Fruit fly (Drosophila melanogaster) whole organism, embryonic: Measurements from ENCODE around the gene CG14341.

Experiments
- BEAF-32 ChIP-seq: fragments of 200-800 bp; sonication (Bioruptor generic); optimal IDR thresholded peaks from 3 replicates; lab custom pipeline; 2017; ENCODE audit warnings: missing biosample characterization, missing genetic modification characterization, mild to moderate bottlenecking, moderate library complexity, missing genetic modification reagents
- C15 ChIP-seq: fragments of 200-800 bp; sonication (Bioruptor generic); IDR thresholded peaks from 3 replicates; pipeline ENCODE4 v1.3.6; 2022; ENCODE audit warnings: missing biosample characterization, missing genetic modification characterization
- CG10431 ChIP-seq: fragments of 200-800 bp; sonication (Bioruptor generic); optimal IDR thresholded peaks from 3 replicates; lab custom pipeline; 2018; ENCODE audit warnings: missing biosample characterization, mild to moderate bottlenecking, missing genetic modification characterization
- CG12769 ChIP-seq: fragments of 200-800 bp; sonication (Bioruptor generic); optimal IDR thresholded peaks from 2 replicates; lab custom pipeline; 2019; ENCODE audit warnings: missing biosample characterization, mild to moderate bottlenecking, missing genetic modification characterization, moderate library complexity
- CG12942 ChIP-seq: fragments of 200-800 bp; sonication (Bioruptor generic); optimal IDR thresholded peaks from 3 replicates; lab custom pipeline; 2016; ENCODE audit warnings: missing biosample characterization, missing genetic modification characterization
- CG13287 ChIP-seq: fragments of 200-800 bp; sonication (Bioruptor generic); IDR thresholded peaks from 2 replicates; pipeline ENCODE4 v1.3.6; 2022; ENCODE audit warnings: missing biosample characterization, missing genetic modification characterization; ENCODE audit not compliant: partially characterized antibody
- CG15073 ChIP-seq: fragments of 200-800 bp; sonication (Bioruptor generic); optimal IDR thresholded peaks from 2 replicates; lab custom pipeline; 2016; ENCODE audit warnings: missing biosample characterization, missing genetic modification characterization
- CG15269 ChIP-seq: fragments of 200-800 bp; sonication (Bioruptor generic); optimal IDR thresholded peaks from 2 replicates; lab custom pipeline; 2018; ENCODE audit warnings: missing biosample characterization, mild to moderate bottlenecking, missing genetic modification characterization, moderate library complexity
- CG17359 ChIP-seq: fragments of 200-800 bp; sonication (Bioruptor generic); optimal IDR thresholded peaks from 3 replicates; lab custom pipeline; 2018; ENCODE audit warnings: missing biosample characterization, mild to moderate bottlenecking, missing genetic modification characterization, moderate library complexity
- CG17385 ChIP-seq: fragments of 200-800 bp; sonication (Bioruptor generic); optimal IDR thresholded peaks from 3 replicates; lab custom pipeline; 2018; ENCODE audit warnings: missing biosample characterization, mild to moderate bottlenecking, missing genetic modification characterization
- CG17802 ChIP-seq: fragments of 200-800 bp; sonication (Bioruptor generic); optimal IDR thresholded peaks from 2 replicates; lab custom pipeline; 2018; ENCODE audit warnings: missing biosample characterization, mild to moderate bottlenecking, missing genetic modification characterization, moderate library complexity
- CG2120 ChIP-seq: fragments of 200-800 bp; sonication (Bioruptor generic); optimal IDR thresholded peaks from 3 replicates; lab custom pipeline; 2016; ENCODE audit warnings: missing biosample characterization, missing genetic modification characterization
- CG2129 ChIP-seq: fragments of 200-800 bp; sonication (Bioruptor generic); IDR thresholded peaks from 2 replicates; pipeline ENCODE4 v1.3.6; 2022; ENCODE audit warnings: missing biosample characterization, missing genetic modification characterization; ENCODE audit not compliant: partially characterized antibody
- CG32532 ChIP-seq: fragments of 200-800 bp; sonication (Bioruptor generic); IDR thresholded peaks from 2 replicates; pipeline ENCODE4 v1.3.6; 2022; ENCODE audit warnings: missing biosample characterization, missing genetic modification characterization
- CG33213 ChIP-seq: fragments of 200-800 bp; sonication (Bioruptor generic); optimal IDR thresholded peaks from 3 replicates; lab custom pipeline; 2016; ENCODE audit warnings: missing biosample characterization, missing genetic modification characterization
- CG34422 ChIP-seq: fragments of 200-800 bp; sonication (Bioruptor generic); IDR thresholded peaks from 3 replicates; pipeline ENCODE4 v1.3.6; 2022; ENCODE audit warnings: missing biosample characterization, missing genetic modification characterization
- CG3838 ChIP-seq: fragments of 200-800 bp; sonication (Bioruptor generic); optimal IDR thresholded peaks from 3 replicates; lab custom pipeline; 2016; ENCODE audit warnings: missing biosample characterization, missing genetic modification characterization
- CG4282 ChIP-seq: fragments of 200-800 bp; sonication (Bioruptor generic); optimal IDR thresholded peaks from 2 replicates; lab custom pipeline; 2016; ENCODE audit warnings: missing biosample characterization, missing genetic modification characterization
- CG4404 ChIP-seq: fragments of 200-800 bp; sonication (Bioruptor generic); IDR thresholded peaks from 2 replicates; pipeline ENCODE4 v1.3.6; 2022; ENCODE audit warnings: missing biosample characterization, missing genetic modification characterization
- CG7556 ChIP-seq: fragments of 200-800 bp; sonication (Bioruptor generic); optimal IDR thresholded peaks from 2 replicates; lab custom pipeline; 2017; ENCODE audit warnings: missing biosample characterization, mild to moderate bottlenecking, missing genetic modification characterization
- CG9817 ChIP-seq: fragments of 200-800 bp; sonication (Bioruptor generic); optimal IDR thresholded peaks from 2 replicates; lab custom pipeline; 2018; ENCODE audit warnings: missing biosample characterization, mild to moderate bottlenecking, missing genetic modification characterization, moderate library complexity
- CG9876 ChIP-seq: fragments of 200-800 bp; sonication (Bioruptor generic); optimal IDR thresholded peaks from 2 replicates; lab custom pipeline; 2016; ENCODE audit warnings: missing biosample characterization, missing genetic modification characterization
- Dll ChIP-seq: fragments of 200-800 bp; sonication (Bioruptor generic); IDR thresholded peaks from 4 replicates; pipeline ENCODE4 v1.3.6; 2022; ENCODE audit warnings: missing biosample characterization, missing genetic modification characterization; ENCODE audit not compliant: partially characterized antibody
- E2f2 ChIP-seq: fragments of 200-800 bp; sonication (Bioruptor generic); IDR thresholded peaks from 2 replicates; pipeline ENCODE4 v1.3.6; 2022; ENCODE audit warnings: missing biosample characterization, missing genetic modification characterization
- Hand ChIP-seq: fragments of 200-800 bp; sonication (Bioruptor generic); optimal IDR thresholded peaks from 2 replicates; lab custom pipeline; 2017; ENCODE audit warnings: mild to moderate bottlenecking, missing biosample characterization, missing genetic modification reagents, missing genetic modification characterization
- Hmx ChIP-seq: fragments of 200-800 bp; sonication (Bioruptor generic); optimal IDR thresholded peaks from 2 replicates; lab custom pipeline; 2016; ENCODE audit warnings: missing biosample characterization, missing genetic modification characterization
- Lim3 ChIP-seq: fragments of 200-800 bp; sonication (Bioruptor generic); IDR thresholded peaks from 2 replicates; pipeline ENCODE4 v1.3.6; 2022; ENCODE audit warnings: missing biosample characterization, missing genetic modification characterization
- Mes4 ChIP-seq: fragments of 200-800 bp; sonication (Bioruptor generic); optimal IDR thresholded peaks from 2 replicates; lab custom pipeline; 2016; ENCODE audit warnings: missing biosample characterization, missing genetic modification characterization
- Mrtf ChIP-seq: fragments of 200-800 bp; sonication (Bioruptor generic); IDR thresholded peaks from 3 replicates; pipeline ENCODE4 v1.3.6; 2022; ENCODE audit warnings: missing biosample characterization, missing genetic modification characterization
- NFAT ChIP-seq: fragments of 200-800 bp; sonication (Bioruptor generic); IDR thresholded peaks from 2 replicates; pipeline ENCODE4 v1.3.6; 2022; ENCODE audit warnings: missing biosample characterization, missing genetic modification characterization
- Nf-YB ChIP-seq: fragments of 200-800 bp; sonication (Bioruptor generic); optimal IDR thresholded peaks from 3 replicates; lab custom pipeline; 2019; ENCODE audit warnings: missing biosample characterization, mild to moderate bottlenecking, missing genetic modification characterization, moderate library complexity
- Opbp ChIP-seq: fragments of 200-800 bp; sonication (Bioruptor generic); IDR thresholded peaks from 3 replicates; pipeline ENCODE4 v1.3.6; 2022; ENCODE audit warnings: missing biosample characterization, missing genetic modification characterization; ENCODE audit not compliant: partially characterized antibody
- Sry-δ ChIP-seq: fragments of 200-800 bp; sonication (Bioruptor generic); optimal IDR thresholded peaks from 2 replicates; lab custom pipeline; 2016; ENCODE audit warnings: missing biosample characterization, missing genetic modification characterization
- Trl ChIP-seq, 3 experiments: fragments of >200 bp in 2 of 3; fragments of 200-800 bp in 1 of 3; sonication (Bioruptor generic) in 1 of 3; optimal IDR thresholded peaks; 2 replicates in 1 of 3; 3 replicates in 2 of 3; lab custom pipeline; 2016 to 2017; ENCODE audit warnings: missing biosample characterization in 1 of 3, missing genetic modification characterization in 1 of 3
- Vsx1 ChIP-seq: fragments of 200-800 bp; sonication (Bioruptor generic); optimal IDR thresholded peaks from 2 replicates; lab custom pipeline; 2017; ENCODE audit warnings: missing biosample characterization, mild to moderate bottlenecking, missing genetic modification characterization, missing genetic modification reagents
- amos ChIP-seq: fragments of 200-800 bp; sonication (Bioruptor generic); IDR thresholded peaks from 2 replicates; pipeline ENCODE4 v1.3.6; 2022; ENCODE audit warnings: missing biosample characterization, missing genetic modification characterization; ENCODE audit not compliant: partially characterized antibody
- ase ChIP-seq: fragments of 200-800 bp; sonication (Bioruptor generic); IDR thresholded peaks from 3 replicates; pipeline ENCODE4 v1.3.6; 2022; ENCODE audit warnings: missing biosample characterization, missing genetic modification characterization
- br ChIP-seq: fragments of >200 bp; optimal IDR thresholded peaks from 2 replicates; lab custom pipeline; 2017
- ci ChIP-seq: fragments of 200-800 bp; sonication (Bioruptor generic); IDR thresholded peaks from 3 replicates; pipeline ENCODE4 v1.3.6; 2022; ENCODE audit warnings: missing biosample characterization, missing genetic modification characterization
- eve ChIP-seq, 2 experiments: fragments of >200 bp; optimal IDR thresholded peaks; 2 replicates each; lab custom pipeline; 2017; ENCODE audit warnings: missing biosample characterization in 2 of 2, missing genetic modification characterization in 2 of 2
- fd102C ChIP-seq: fragments of 200-800 bp; sonication (Bioruptor generic); optimal IDR thresholded peaks from 2 replicates; lab custom pipeline; 2018; ENCODE audit warnings: missing biosample characterization, mild to moderate bottlenecking, missing genetic modification characterization, moderate library complexity
- h ChIP-seq: fragments of >200 bp; optimal IDR thresholded peaks from 2 replicates; lab custom pipeline; 2017
- jigr1 ChIP-seq: fragments of 200-800 bp; sonication (Bioruptor generic); IDR thresholded peaks from 3 replicates; pipeline ENCODE4 v1.3.6; 2022; ENCODE audit warnings: missing biosample characterization, missing genetic modification characterization
- kay ChIP-seq: fragments of 200-800 bp; sonication (Bioruptor generic); optimal IDR thresholded peaks from 2 replicates; lab custom pipeline; 2016; ENCODE audit warnings: missing biosample characterization, missing genetic modification characterization
- oc ChIP-seq: fragments of 200-800 bp; sonication (Bioruptor generic); optimal IDR thresholded peaks from 2 replicates; lab custom pipeline; 2018; ENCODE audit warnings: missing biosample characterization, mild to moderate bottlenecking, missing genetic modification characterization, moderate library complexity
- pros ChIP-seq: fragments of 200-800 bp; sonication (Bioruptor generic); optimal IDR thresholded peaks from 3 replicates; lab custom pipeline; 2019; ENCODE audit warnings: missing biosample characterization, mild to moderate bottlenecking, missing genetic modification characterization, moderate library complexity
- pzg ChIP-seq: fragments of 200-800 bp; sonication (Bioruptor generic); optimal IDR thresholded peaks from 3 replicates; lab custom pipeline; 2018; ENCODE audit warnings: missing biosample characterization, mild to moderate bottlenecking, missing genetic modification characterization, moderate library complexity
- ro ChIP-seq: fragments of 200-800 bp; sonication (Bioruptor generic); IDR thresholded peaks from 2 replicates; pipeline ENCODE4 v1.3.6; 2022; ENCODE audit warnings: missing biosample characterization, missing genetic modification characterization
- slp2 ChIP-seq: fragments of 200-800 bp; sonication (Bioruptor generic); optimal IDR thresholded peaks from 2 replicates; lab custom pipeline; 2016; ENCODE audit warnings: missing biosample characterization, missing genetic modification characterization
- so ChIP-seq: fragments of 200-800 bp; sonication (Bioruptor generic); IDR thresholded peaks from 3 replicates; pipeline ENCODE4 v1.3.6; 2022; ENCODE audit warnings: missing biosample characterization, missing genetic modification characterization
- ssp ChIP-seq: fragments of 200-800 bp; sonication (Bioruptor generic); IDR thresholded peaks from 2 replicates; pipeline ENCODE4 v1.3.6; 2022; ENCODE audit warnings: missing biosample characterization, missing genetic modification characterization
- vvl ChIP-seq: fragments of 200-800 bp; sonication (Bioruptor generic); IDR thresholded peaks from 2 replicates; pipeline ENCODE4 v1.3.6; 2022; ENCODE audit warnings: missing biosample characterization, missing genetic modification characterization

Gene CG14341

DNA sequence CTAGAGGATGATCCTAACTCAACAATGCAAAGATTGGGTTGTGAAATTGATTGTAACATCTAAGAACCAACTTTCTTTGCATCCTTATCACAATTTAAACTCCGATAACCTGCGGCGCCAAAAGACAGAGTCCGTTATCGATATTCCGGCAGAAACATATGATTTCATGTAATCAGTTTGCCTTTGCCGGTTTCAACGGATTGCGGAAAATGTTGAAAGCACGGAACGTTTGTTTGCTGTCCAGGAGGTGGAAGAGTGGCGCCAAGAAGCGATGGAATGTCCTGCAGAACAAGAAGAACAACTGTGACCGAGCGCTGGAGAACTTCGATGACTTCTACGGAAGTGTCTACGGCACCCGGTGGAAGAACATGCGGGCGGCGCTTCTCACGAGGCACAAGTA is 18.6 kb upstream of the CG14341 start (continued):
- TF ChIP-seq CG9817 (tag; lab: Kevin White, UChicago) (no peak), CG13287 (peak; percentile 78), CG3838 (GFP tag; lab: Kevin White, UChicago) (no peak), CG7556 (GFP tag; lab: Kevin White, UChicago) (no peak), CG17359 (no peak), Trl (optimal IDR thresholded peaks at IDR 0.05; lab: Kevin White, UChicago) (no peak), Trl (GFP tag; optimal IDR thresholded peaks at IDR 0.05; lab: Kevin White, UChicago) (no peak), slp2 (GFP tag; lab: Kevin White, UChicago) (no peak), Sry-δ (GFP tag; lab: Kevin White, UChicago) (peak; percentile 33), CG4404 (GFP tag; lab: Robert Waterston, UW) (no peak), NFAT (no peak), vvl (GFP tag; lab: Robert Waterston, UW) (no peak), Lim3 (GFP tag; lab: Robert Waterston, UW) (no peak), CG17802 (no peak), Mrtf (GFP tag; lab: Robert Waterston, UW) (no peak), jigr1 (GFP tag; lab: Robert Waterston, UW) (no peak), CG9876 (GFP tag; lab: Kevin White, UChicago) (no peak), CG4282 (GFP tag; lab: Kevin White, UChicago) (no peak), pros (no peak), Opbp (GFP tag; lab: Robert Waterston, UW) (no peak), oc (no peak), ase (no peak), eve (GFP tag; optimal IDR thresholded peaks at IDR 0.05; lab: Kevin White, UChicago) (no peak), amos (no peak; the same call in 1 of the 2 replicates), CG15073 (no peak), fd102C (no peak), br (no peak), CG12769 (no peak), CG34422 (GFP tag; lab: Robert Waterston, UW) (no peak; the same call in 2 of the 3 replicates), CG17385 (no peak), kay (GFP tag; lab: Kevin White, UChicago) (no peak), E2f2 (peak; percentile 90), Hmx (GFP tag; lab: Kevin White, UChicago) (no peak), so (GFP tag; lab: Robert Waterston, UW) (no peak), ci (GFP tag; lab: Robert Waterston, UW) (no peak), CG12942 (GFP tag; lab: Kevin White, UChicago) (no peak), Nf-YB (no peak), CG2120 (GFP tag; lab: Kevin White, UChicago) (no peak), Mes4 (GFP tag; lab: Kevin White, UChicago) (no peak), BEAF-32 (peak; percentile 47), h (lab: Kevin White, UChicago) (no peak), CG33213 (GFP tag; lab: Kevin White, UChicago) (no peak), pzg (peak; percentile 30), CG2129 (GFP tag; lab: Robert Waterston, UW) (0 out of 2 replicates have a peak, but pooled peaks have one; percentile 19), Vsx1 (no peak), Hand (GFP tag; lab: Kevin White, UChicago) (no peak), CG15269 (no peak), C15 (GFP tag; lab: Robert Waterston, UW) (no peak), Dll (GFP tag; lab: Robert Waterston, UW) (peak; percentile 72), CG32532 (no peak), CG10431 (GFP tag; lab: Kevin White, UChicago) (peak; percentile 46), ssp (GFP tag; lab: Robert Waterston, UW) (no peak), ro (GFP tag; lab: Robert Waterston, UW) (no peak)
